Worm (Caenorhabditis elegans) whole organism, mixed stage, embryonic: ENCODE results near the gene clc-8.

Experiments
- M03D4.4 ChIP-seq: sonication (generic microtip); optimal IDR thresholded peaks from 2 replicates; lab custom pipeline; 2017; ENCODE audit warnings: mild to moderate bottlenecking, missing genetic modification characterization, missing compliant biosample characterization
- flh-1 ChIP-seq: fragments of 200-800 bp; sonication (Bioruptor generic); optimal IDR thresholded peaks from 2 replicates; lab custom pipeline; 2018; ENCODE audit warnings: mild to moderate bottlenecking, missing genetic modification characterization, moderate library complexity, missing compliant biosample characterization
- lin-13 ChIP-seq: fragments of 150-350 bp; optimal IDR thresholded peaks from 2 replicates; lab custom pipeline; 2014; ENCODE audit warnings: missing biosample characterization, missing genetic modification characterization
- nhr-237 ChIP-seq: fragments of 150-350 bp; optimal IDR thresholded peaks from 2 replicates; lab custom pipeline; 2014; ENCODE audit warnings: missing biosample characterization, missing genetic modification characterization
- nhr-76 ChIP-seq: sonication (generic microtip); optimal IDR thresholded peaks from 2 replicates; lab custom pipeline; 2017; ENCODE audit warnings: missing biosample characterization, missing genetic modification characterization
- pha-4 ChIP-seq: fragments of 150-350 bp; optimal IDR thresholded peaks from 2 replicates; lab custom pipeline; 2018; ENCODE audit warnings: missing biosample characterization, missing genetic modification reagents, missing genetic modification characterization
- snpc-4 ChIP-seq: fragments of 150-350 bp; optimal IDR thresholded peaks from 2 replicates; lab custom pipeline; 2014; ENCODE audit warnings: missing biosample characterization, missing genetic modification characterization
- unc-120 ChIP-seq: sonication (generic microtip); optimal IDR thresholded peaks from 2 replicates; lab custom pipeline; 2017; ENCODE audit warnings: missing genetic modification characterization, missing compliant biosample characterization; ENCODE audit not compliant: poor library complexity, severe bottlenecking
- unc-39 ChIP-seq: fragments of 150-350 bp; optimal IDR thresholded peaks from 2 replicates; lab custom pipeline; 2014; ENCODE audit warnings: missing biosample characterization, missing genetic modification characterization
- unc-62 ChIP-seq: fragments of 150-350 bp; optimal IDR thresholded peaks from 2 replicates; lab custom pipeline; 2014; ENCODE audit warnings: missing biosample characterization, missing genetic modification reagents, missing genetic modification characterization

DNA sequence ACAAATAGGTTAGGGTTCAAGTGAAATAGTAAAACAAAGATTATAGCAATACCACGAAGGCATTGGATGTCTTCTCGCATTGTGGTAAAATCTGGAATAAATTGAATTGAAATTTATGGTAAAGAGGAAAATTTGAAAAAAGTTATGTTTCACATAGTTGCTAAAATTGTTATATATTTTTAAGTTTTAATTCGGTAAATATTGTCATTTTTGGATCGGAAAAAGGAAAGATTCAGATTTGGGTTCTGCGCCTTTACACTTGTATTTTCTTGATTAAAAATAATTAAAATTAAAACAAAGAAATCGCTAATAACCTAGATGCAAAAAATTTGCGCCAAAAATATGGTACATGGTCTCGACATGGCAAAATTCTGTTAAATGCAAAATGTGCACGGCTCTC is 43.3 kb upstream of the clc-8 start, which contains the start of gene oac-56:
- TF ChIP-seq nhr-76 (tag; lab: Kevin White, UChicago) (no peak), snpc-4 (no peak), unc-62 (GFP tag; lab: Kevin White, UChicago) (no peak), unc-120 (tag; lab: Kevin White, UChicago) (no peak), M03D4.4 (no peak), unc-39 (tag; lab: Kevin White, UChicago) (no peak), lin-13 (tag; lab: Kevin White, UChicago) (no peak), pha-4 (tag; lab: Kevin White, UChicago) (no peak), nhr-237 (tag; lab: Kevin White, UChicago) (no peak), flh-1 (GFP tag; lab: Kevin White, UChicago) (no peak)
